Worm (Caenorhabditis elegans) whole organism, L4/young adult: ENCODE results near the gene srh-301.

ENCODE experiments used
- W03F9.2 ChIP-seq: fragments of 150-350 bp; optimal IDR thresholded peaks from 2 replicates; lab custom pipeline; 2014; ENCODE audit warnings: missing biosample characterization, missing genetic modification characterization
- dao-5 ChIP-seq: sonication (generic microtip); optimal IDR thresholded peaks from 2 replicates; lab custom pipeline; 2016; ENCODE audit warnings: missing genotype, missing genetic modification characterization, moderate library complexity, missing compliant biosample characterization
- him-1 ChIP-seq: sonication (generic microtip); optimal IDR thresholded peaks from 2 replicates; lab custom pipeline; 2016; ENCODE audit warnings: missing genotype, missing genetic modification reagents, missing genetic modification characterization, missing compliant biosample characterization

DNA sequence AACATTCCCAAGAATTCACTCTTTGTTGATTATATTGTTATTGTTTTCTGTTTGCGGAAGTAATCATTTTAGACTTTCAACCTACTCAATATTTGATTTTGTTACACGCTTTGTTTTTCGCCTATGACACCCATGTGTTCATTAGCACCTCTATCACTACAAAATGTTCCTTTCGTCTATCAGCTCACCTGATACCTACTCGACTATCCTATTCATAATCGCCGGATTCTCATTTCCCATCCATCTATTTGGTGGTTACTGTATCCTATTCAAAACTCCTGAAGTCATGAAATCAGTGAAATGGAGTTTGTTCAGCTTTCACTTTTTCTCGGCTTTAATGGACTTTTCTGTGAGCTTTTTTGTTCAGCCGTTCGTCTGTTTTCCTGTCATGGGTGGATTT is 19.4 kb upstream of the srh-301 start, which contains the start of gene srh-291:
- no peak for TF ChIP-seq him-1 (tag; lab: Kevin White, UChicago)
- TF ChIP-seq dao-5, result no peak
- TF ChIP-seq W03F9.2 (tag; lab: Kevin White, UChicago), result no peak
